Fruit fly (Drosophila melanogaster) S2 (cell line): Measurements from ENCODE around the gene Klc.

Experiments used
- CG8478 ChIP-seq: fragments of >200 bp; optimal IDR thresholded peaks from 2 replicates; lab custom pipeline; 2018
- CTCF ChIP-seq, 2 experiments: fragments of >200 bp; optimal IDR thresholded peaks; 2 replicates each; lab custom pipeline; 2018

DNA sequence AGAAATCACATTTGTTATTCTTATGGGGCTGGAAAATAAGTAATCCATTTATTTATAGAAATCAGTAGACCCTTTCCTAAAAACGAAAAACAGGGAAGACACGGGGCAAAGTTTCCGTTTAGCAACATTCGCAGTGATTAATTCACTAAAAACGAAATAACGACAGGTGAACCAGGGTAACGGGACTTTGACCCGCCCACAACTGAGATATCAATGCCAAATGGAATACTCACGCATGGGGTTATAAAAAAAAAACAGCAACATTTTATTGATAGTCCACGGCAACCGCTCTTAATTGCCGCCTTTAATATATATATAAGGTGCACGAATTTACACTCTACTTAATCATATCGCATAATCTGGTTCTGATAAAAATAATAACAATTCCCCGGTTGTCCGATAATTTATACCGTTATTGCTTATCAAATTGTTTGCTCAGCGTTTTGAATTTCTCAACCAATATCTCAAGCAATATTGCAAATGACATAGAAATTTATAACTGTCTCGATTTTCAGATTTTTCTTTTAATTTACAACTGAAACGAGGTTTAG is 41.9 kb upstream of the Klc start:
- no peak for TF ChIP-seq CTCF (optimal IDR thresholded peaks at IDR 0.05; lab: Kevin White, UChicago)
- no peak for TF ChIP-seq CG8478
